Worm (Caenorhabditis elegans): Measurements from ENCODE around the gene pmt-1.
A peak's percentile ranks its signal among the peaks of the same experiment; 100 is the strongest.

Gene pmt-1

ce11 chrII:5271729-5272322 is 10.5 kb downstream of the pmt-1 start, which contains the start of gene drn-1 (continued):
- TF ChIP-seq nhr-77 (tag; optimal IDR thresholded peaks at IDR 0.05) (no peak), nhr-71 (tag; optimal IDR thresholded peaks at IDR 0.05) (peak; percentile 20), mef-2 (tag; optimal IDR thresholded peaks at IDR 0.05) (no peak)

- TF ChIP-seq ztf-4 (tag; optimal IDR thresholded peaks at IDR 0.05) (no peak), lin-13 (GFP tag; optimal IDR thresholded peaks at IDR 0.05) (no peak), nhr-71 (tag; optimal IDR thresholded peaks at IDR 0.05) (no peak), swsn-7 (tag; optimal IDR thresholded peaks at IDR 0.05) (no peak), nhr-20 (tag; optimal IDR thresholded peaks at IDR 0.05) (no peak), zag-1 (tag; optimal IDR thresholded peaks at IDR 0.05) (no peak), C16A3.4 (tag; optimal IDR thresholded peaks at IDR 0.05) (no peak), rnt-1 (tag; optimal IDR thresholded peaks at IDR 0.05) (no peak), sup-37 (GFP tag; optimal IDR thresholded peaks at IDR 0.05) (no peak), nhr-11 (tag; optimal IDR thresholded peaks at IDR 0.05) (no peak), ceh-63 (GFP tag; optimal IDR thresholded peaks at IDR 0.05) (no peak), lsy-2 (tag; optimal IDR thresholded peaks at IDR 0.05) (no peak), lin-39 (tag; optimal IDR thresholded peaks at IDR 0.05) (no peak), efl-1 (optimal IDR thresholded peaks at IDR 0.05) (no peak), efl-1 (GFP tag; optimal IDR thresholded peaks at IDR 0.05 in 1 of 2) (no peak)
These were observed 13.3 kb downstream of the pmt-1 start for ce11 chrII:5268977-5269376.

- TF ChIP-seq ztf-11 (tag; optimal IDR thresholded peaks at IDR 0.05) (no peak), C16A3.4 (tag; optimal IDR thresholded peaks at IDR 0.05) (no peak), elt-2 (tag; optimal IDR thresholded peaks at IDR 0.05) (peak; percentile 58), skn-1 (tag; optimal IDR thresholded peaks at IDR 0.05) (no peak), nhr-20 (tag; optimal IDR thresholded peaks at IDR 0.05) (no peak), mdl-1 (tag; optimal IDR thresholded peaks at IDR 0.05) (no peak), lin-15B (tag; optimal IDR thresholded peaks at IDR 0.05) (no peak), efl-1 (optimal IDR thresholded peaks at IDR 0.05) (no peak), efl-1 (GFP tag; optimal IDR thresholded peaks at IDR 0.05 in 1 of 2) (peak in 1 of 2 experiments; percentile 8), fkh-10 (GFP tag; optimal IDR thresholded peaks at IDR 0.05) (no peak), hpl-2 (GFP tag; optimal IDR thresholded peaks at IDR 0.05) (no peak)
These were observed 17.7 kb downstream of the pmt-1 start for ce11 chrII:5264650-5265049.

DNA sequence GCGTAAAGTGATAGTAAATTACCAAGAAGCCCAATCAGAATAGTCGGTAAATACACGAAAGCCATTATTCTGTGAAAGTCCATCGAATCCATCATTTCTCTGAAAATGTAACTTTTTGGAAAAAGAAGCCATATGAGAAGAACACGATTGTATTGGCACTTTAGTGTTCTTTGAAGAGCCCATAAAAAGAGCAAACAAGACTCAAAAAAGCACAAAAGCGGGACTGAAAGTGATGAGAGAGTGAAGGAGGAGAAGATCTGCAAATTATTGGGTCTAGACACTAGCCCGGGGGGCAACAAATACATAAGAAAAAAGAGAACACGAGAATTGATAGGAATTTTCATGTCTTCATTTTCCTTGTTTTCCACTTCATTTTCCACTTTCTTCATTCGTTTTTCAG is 26.9 kb downstream of the pmt-1 start, which contains the start of gene frpr-4:
Gene frpr-4, minus strand, starts transcription at position 101 of the 400 bp plus-strand sequence.
- no peak for TF ChIP-seq F16B12.6 (tag; optimal IDR thresholded peaks at IDR 0.05)
- no peak for TF ChIP-seq aha-1 (tag; optimal IDR thresholded peaks at IDR 0.05)
- TF ChIP-seq fkh-4 (tag; optimal IDR thresholded peaks at IDR 0.05; ENCODE audit: borderline replicate concordance), result no peak
- TF ChIP-seq nhr-20 (tag; optimal IDR thresholded peaks at IDR 0.05), result no peak
- TF ChIP-seq hlh-4 (tag; optimal IDR thresholded peaks at IDR 0.05), result no peak
- TF ChIP-seq snpc-4 (tag; optimal IDR thresholded peaks at IDR 0.05), result no peak
- TF ChIP-seq unc-130 (tag; optimal IDR thresholded peaks at IDR 0.05), result no peak
- TF ChIP-seq tlp-1 (tag; optimal IDR thresholded peaks at IDR 0.05), result no peak
- no peak for TF ChIP-seq alr-1 (tag; optimal IDR thresholded peaks at IDR 0.05; ENCODE audit: borderline replicate concordance)
- TF ChIP-seq aly-2 (tag; optimal IDR thresholded peaks at IDR 0.05), result no peak
- no peak for TF ChIP-seq mef-2 (tag; optimal IDR thresholded peaks at IDR 0.05)
- TF ChIP-seq pag-3 (tag; optimal IDR thresholded peaks at IDR 0.05; ENCODE audit: borderline replicate concordance, insufficient read depth), result no peak
- TF ChIP-seq pqm-1 (tag; optimal IDR thresholded peaks at IDR 0.05), result no peak
- no peak for TF ChIP-seq skn-1 (tag; optimal IDR thresholded peaks at IDR 0.05)
- no peak for TF ChIP-seq lin-15B (tag; optimal IDR thresholded peaks at IDR 0.05)
- TF ChIP-seq unc-30 (tag; optimal IDR thresholded peaks at IDR 0.05), result no peak
- no peak for TF ChIP-seq lir-3 (tag; optimal IDR thresholded peaks at IDR 0.05; ENCODE audit: poor library complexity)
- no peak for TF ChIP-seq nhr-77 (tag; optimal IDR thresholded peaks at IDR 0.05)

All from whole organism, L1 larva.